Worm (Caenorhabditis elegans): Measurements from ENCODE around the gene aka-1.
A peak's percentile ranks its signal among the peaks of the same experiment; 100 is the strongest.

The aka-1 gene

ce11 chrII:7493599-7493998 is 15.3 kb upstream of the aka-1 start, which contains the start of gene nas-23:
nas-23 (minus strand) TSS chrII:7493699.
- TF ChIP-seq unc-86 (tag; optimal IDR thresholded peaks at IDR 0.05), result no peak
- TF ChIP-seq dve-1 (tag; optimal IDR thresholded peaks at IDR 0.05), result no peak
- TF ChIP-seq pat-9 (tag; optimal IDR thresholded peaks at IDR 0.05), result no peak
- no peak for TF ChIP-seq elt-4 (tag; optimal IDR thresholded peaks at IDR 0.05)
- TF ChIP-seq lim-6 (tag; optimal IDR thresholded peaks at IDR 0.05), result no peak
- no peak for TF ChIP-seq sox-4 (tag; optimal IDR thresholded peaks at IDR 0.05)
- TF ChIP-seq ceh-2 (tag; optimal IDR thresholded peaks at IDR 0.05), result no peak
- TF ChIP-seq lin-11 (tag; optimal IDR thresholded peaks at IDR 0.05), result no peak
- TF ChIP-seq sox-2 (GFP tag; IDR thresholded peaks at IDR 0.05), result no peak
- no peak for TF ChIP-seq madf-2 (tag; optimal IDR thresholded peaks at IDR 0.05)
- TF ChIP-seq odd-2 (tag; optimal IDR thresholded peaks at IDR 0.05), result no peak
- TF ChIP-seq nhr-11 (tag; optimal IDR thresholded peaks at IDR 0.05), result no peak
- no peak for TF ChIP-seq K09A11.1 (tag; optimal IDR thresholded peaks at IDR 0.05; ENCODE audit: insufficient read depth)
- no peak for TF ChIP-seq gmeb-2 (tag; optimal IDR thresholded peaks at IDR 0.05)
- no peak for TF ChIP-seq ref-2 (tag; optimal IDR thresholded peaks at IDR 0.05)
- TF ChIP-seq zip-5 (tag; optimal IDR thresholded peaks at IDR 0.05), result no peak
- no peak for TF ChIP-seq F13H6.1 (tag; optimal IDR thresholded peaks at IDR 0.05)
- no peak for TF ChIP-seq ttx-3 (tag; optimal IDR thresholded peaks at IDR 0.05)
- TF ChIP-seq syd-9 (tag; optimal IDR thresholded peaks at IDR 0.05), result no peak

- TF ChIP-seq ttx-3 (tag; optimal IDR thresholded peaks at IDR 0.05) (no peak), ceh-6 (GFP tag; optimal IDR thresholded peaks at IDR 0.05) (no peak), ceh-24 (tag; optimal IDR thresholded peaks at IDR 0.05) (no peak), hlh-15 (tag; optimal IDR thresholded peaks at IDR 0.05) (no peak), ceh-2 (tag; optimal IDR thresholded peaks at IDR 0.05) (no peak), C08G9.2 (tag; optimal IDR thresholded peaks at IDR 0.05) (no peak), eyg-1 (tag; optimal IDR thresholded peaks at IDR 0.05) (no peak)
These were observed 11.3 kb upstream of the aka-1 start, which contains the start of gene D1022.9 for ce11 chrII:7489605-7490004. D1022.9 (minus strand) TSS chrII:7489705.

DNA sequence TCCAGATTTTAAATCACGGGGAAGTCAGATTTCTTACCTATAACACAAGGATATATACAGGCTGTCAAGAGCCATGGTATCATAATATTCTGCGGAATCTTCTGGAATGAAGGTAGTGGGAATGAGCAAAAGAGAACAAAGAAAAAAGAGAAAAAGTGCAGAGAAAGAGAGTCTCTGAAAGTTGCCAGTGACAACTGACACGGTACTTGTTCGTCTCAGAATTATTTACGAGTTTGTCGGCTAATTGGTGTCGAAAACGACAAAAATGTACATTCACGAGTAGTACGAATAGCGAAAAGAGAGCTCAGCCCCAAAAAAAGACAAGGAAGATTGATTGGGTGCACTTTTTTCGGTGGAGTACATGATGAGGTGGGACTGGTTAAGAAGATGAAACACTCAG is 4.7 kb upstream of the aka-1 start, which contains the start of gene cah-2:
TSS of gene cah-2 (minus strand) at position 101 of the 400 bp plus-strand sequence.
- no peak for TF ChIP-seq fax-1 (tag; optimal IDR thresholded peaks at IDR 0.05)
- no peak for TF ChIP-seq ets-4 (tag; optimal IDR thresholded peaks at IDR 0.05)
- TF ChIP-seq unc-3 (GFP tag; conservative IDR thresholded peaks at IDR 0.05), result no peak
- TF ChIP-seq unc-3 (tag; optimal IDR thresholded peaks at IDR 0.05), result no peak
- TF ChIP-seq nhr-232 (tag; optimal IDR thresholded peaks at IDR 0.05), result no peak
- no peak for TF ChIP-seq pax-1 (tag; optimal IDR thresholded peaks at IDR 0.05)

- TF ChIP-seq unc-42 (tag; optimal IDR thresholded peaks at IDR 0.05) (peak; percentile 64), fkh-6 (tag; optimal IDR thresholded peaks at IDR 0.05) (no peak)
These were observed 9.0 kb downstream of the aka-1 start for ce11 chrII:7469318-7469717.

DNA sequence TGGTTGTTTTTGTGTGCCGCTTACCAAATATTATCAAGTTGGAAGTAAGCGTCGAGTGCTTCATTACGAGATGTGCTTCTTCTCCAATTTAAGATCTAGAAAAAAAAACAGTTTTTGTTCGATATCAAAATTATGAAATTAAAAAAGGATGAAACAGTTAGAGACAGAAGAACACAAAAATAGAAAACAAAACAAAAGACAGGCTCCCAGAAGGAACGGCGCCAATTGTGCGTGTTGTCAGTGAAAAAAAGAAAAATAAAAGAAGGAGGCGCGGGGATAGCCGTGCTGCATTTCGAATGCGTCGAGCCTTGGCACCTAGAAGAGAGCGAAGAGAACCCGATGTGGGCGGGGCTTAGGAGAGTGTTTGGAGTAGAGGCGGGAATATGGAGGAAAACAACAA is 12.8 kb downstream of the aka-1 start, which contains the start of gene sro-1:
TSS of gene sro-1 (minus strand) at position 101 of the 400 bp plus-strand sequence.
- TF ChIP-seq rnt-1 (tag; optimal IDR thresholded peaks at IDR 0.05) (no peak), lin-11 (tag; optimal IDR thresholded peaks at IDR 0.05) (no peak), hlh-30 (tag; optimal IDR thresholded peaks at IDR 0.05; ENCODE audit: insufficient read depth) (no peak), ceh-18 (tag; optimal IDR thresholded peaks at IDR 0.05) (no peak), unc-55 (GFP tag; optimal IDR thresholded peaks at IDR 0.05) (no peak), ama-1 (optimal IDR thresholded peaks at IDR 0.05) (no peak), npax-4 (tag; optimal IDR thresholded peaks at IDR 0.05) (no peak), T23F11.4 (GFP tag; optimal IDR thresholded peaks at IDR 0.05) (no peak), zip-5 (tag; optimal IDR thresholded peaks at IDR 0.05) (no peak), F13H6.1 (tag; optimal IDR thresholded peaks at IDR 0.05) (no peak), ztf-16 (tag; optimal IDR thresholded peaks at IDR 0.05) (no peak), che-1 (tag; optimal IDR thresholded peaks at IDR 0.05) (no peak), fkh-10 (GFP tag; optimal IDR thresholded peaks at IDR 0.05) (no peak), unc-86 (tag; optimal IDR thresholded peaks at IDR 0.05) (no peak), syd-9 (tag; optimal IDR thresholded peaks at IDR 0.05) (no peak), pat-9 (tag; optimal IDR thresholded peaks at IDR 0.05) (no peak), ceh-34 (tag; optimal IDR thresholded peaks at IDR 0.05) (no peak), sox-2 (GFP tag; IDR thresholded peaks at IDR 0.05) (no peak)
